Fruit fly (Drosophila melanogaster): ENCODE measurements around the gene dgrn.

The dgrn gene

dm6 chr3R:5780976-5781375, 43.4 kb upstream of the dgrn start, which contains the start of gene CG2082:
Gene CG2082 (minus strand): TSS chr3R:5781076.
- no peak for TF ChIP-seq h (GFP tag; optimal IDR thresholded peaks at IDR 0.05)
- no peak for TF ChIP-seq Abd-B (GFP tag; optimal IDR thresholded peaks at IDR 0.05)
- no peak for TF ChIP-seq Hr83 (GFP tag; optimal IDR thresholded peaks at IDR 0.05; ENCODE audit: poor library complexity, severe bottlenecking)
- no peak for TF ChIP-seq fru (GFP tag; optimal IDR thresholded peaks at IDR 0.05)
- TF ChIP-seq pan (optimal IDR thresholded peaks at IDR 0.05) = no peak
- no peak for TF ChIP-seq ey (GFP tag; optimal IDR thresholded peaks at IDR 0.05)
- no peak for TF ChIP-seq foxo (GFP tag; optimal IDR thresholded peaks at IDR 0.05)
- TF ChIP-seq HLH106 (tag; optimal IDR thresholded peaks at IDR 0.05) = no peak
- TF ChIP-seq Vsx2 (GFP tag; optimal IDR thresholded peaks at IDR 0.05; ENCODE audit: partially characterized antibody) = no peak
- TF ChIP-seq N (GFP tag; optimal IDR thresholded peaks at IDR 0.05) = no peak
- TF ChIP-seq CrebA (GFP tag; optimal IDR thresholded peaks at IDR 0.05; ENCODE audit: borderline replicate concordance) = no peak
- TF ChIP-seq tai (GFP tag; optimal IDR thresholded peaks at IDR 0.05) = no peak
- TF ChIP-seq Hnf4 (GFP tag; optimal IDR thresholded peaks at IDR 0.05) = no peak
- no peak for TF ChIP-seq OdsH (GFP tag; optimal IDR thresholded peaks at IDR 0.05)
- no peak for TF ChIP-seq dl (GFP tag; optimal IDR thresholded peaks at IDR 0.05; ENCODE audit: insufficient read depth in 1 of 2, partially characterized antibody in 2 of 2)
- TF ChIP-seq Myc (optimal IDR thresholded peaks at IDR 0.05) = no peak
- TF ChIP-seq dmrt93B (GFP tag; optimal IDR thresholded peaks at IDR 0.05) = no peak

- TF ChIP-seq sv (GFP tag; optimal IDR thresholded peaks at IDR 0.05) (no peak), usp (GFP tag; optimal IDR thresholded peaks at IDR 0.05) (no peak), OdsH (GFP tag; optimal IDR thresholded peaks at IDR 0.05) (no peak), CG32264 (GFP tag; optimal IDR thresholded peaks at IDR 0.05) (no peak), Abd-B (GFP tag; optimal IDR thresholded peaks at IDR 0.05) (no peak), Sp1 (GFP tag; optimal IDR thresholded peaks at IDR 0.05) (no peak), br (GFP tag; optimal IDR thresholded peaks at IDR 0.05) (no peak), Vsx2 (GFP tag; optimal IDR thresholded peaks at IDR 0.05; ENCODE audit: partially characterized antibody) (no peak), Rel (GFP tag; optimal IDR thresholded peaks at IDR 0.05) (no peak), Rel (tag; optimal IDR thresholded peaks at IDR 0.05) (no peak), Mio (GFP tag; optimal IDR thresholded peaks at IDR 0.05) (no peak), pan (optimal IDR thresholded peaks at IDR 0.05) (no peak), h (GFP tag; optimal IDR thresholded peaks at IDR 0.05) (no peak)
Measured at dm6 chr3R:5781462-5781861, 43.0 kb upstream of the dgrn start, which contains the start of gene kat-60L1. Gene kat-60L1 (plus strand): TSS chr3R:5781762.

- peak; percentile 92 for TF ChIP-seq rgr (GFP tag; optimal IDR thresholded peaks at IDR 0.05)
- no peak for TF ChIP-seq Hr78 (GFP tag; optimal IDR thresholded peaks at IDR 0.05)
- no peak for TF ChIP-seq lola (GFP tag; optimal IDR thresholded peaks at IDR 0.05)
- TF ChIP-seq Vsx2 (GFP tag; optimal IDR thresholded peaks at IDR 0.05; ENCODE audit: partially characterized antibody) = no peak
- TF ChIP-seq Rel (GFP tag; optimal IDR thresholded peaks at IDR 0.05) = no peak
- peak; percentile 28 for TF ChIP-seq Rel (tag; optimal IDR thresholded peaks at IDR 0.05)
- TF ChIP-seq CG9705 (GFP tag; optimal IDR thresholded peaks at IDR 0.05) = peak; percentile 57
- TF ChIP-seq GATAd (GFP tag; optimal IDR thresholded peaks at IDR 0.05) = peak; percentile 91
- TF ChIP-seq Hnf4 (GFP tag; optimal IDR thresholded peaks at IDR 0.05) = peak; percentile 91
- TF ChIP-seq fru (GFP tag; optimal IDR thresholded peaks at IDR 0.05) = peak; percentile 93
- TF ChIP-seq brk (GFP tag; optimal IDR thresholded peaks at IDR 0.05) = no peak
- peak; percentile 86 for TF ChIP-seq psq (GFP tag; optimal IDR thresholded peaks at IDR 0.05)
- no peak for TF ChIP-seq jim (GFP tag; optimal IDR thresholded peaks at IDR 0.05)
- peak; percentile 86 for TF ChIP-seq OdsH (GFP tag; optimal IDR thresholded peaks at IDR 0.05)
- TF ChIP-seq N (GFP tag; optimal IDR thresholded peaks at IDR 0.05) = no peak
- peak; percentile 83 for TF ChIP-seq HLH106 (tag; optimal IDR thresholded peaks at IDR 0.05)
- peak; percentile 84 for TF ChIP-seq Myc (optimal IDR thresholded peaks at IDR 0.05)
- TF ChIP-seq sage (GFP tag; optimal IDR thresholded peaks at IDR 0.05) = peak; percentile 42
- peak; percentile 96 for TF ChIP-seq Hr83 (GFP tag; optimal IDR thresholded peaks at IDR 0.05; ENCODE audit: poor library complexity, severe bottlenecking)
- peak; percentile 93 for TF ChIP-seq sv (GFP tag; optimal IDR thresholded peaks at IDR 0.05)
- peak; percentile 92 for TF ChIP-seq h (GFP tag; optimal IDR thresholded peaks at IDR 0.05)
- TF ChIP-seq CrebA (GFP tag; optimal IDR thresholded peaks at IDR 0.05; ENCODE audit: borderline replicate concordance) = no peak
- TF ChIP-seq Abd-B (GFP tag; optimal IDR thresholded peaks at IDR 0.05) = no peak
- peak; percentile 62 for TF ChIP-seq CG32264 (GFP tag; optimal IDR thresholded peaks at IDR 0.05)
- peak; percentile 96 for TF ChIP-seq Jra (GFP tag; optimal IDR thresholded peaks at IDR 0.05)
- TF ChIP-seq Mio (GFP tag; optimal IDR thresholded peaks at IDR 0.05) = peak; percentile 45
- peak; percentile 89 for TF ChIP-seq ey (GFP tag; optimal IDR thresholded peaks at IDR 0.05)
- TF ChIP-seq Dif (GFP tag; optimal IDR thresholded peaks at IDR 0.05; ENCODE audit: partially characterized antibody) = no peak
- TF ChIP-seq foxo (GFP tag; optimal IDR thresholded peaks at IDR 0.05) = peak; percentile 41 to 92
- no peak for TF ChIP-seq usp (GFP tag; optimal IDR thresholded peaks at IDR 0.05)
- peak; percentile 98 for TF ChIP-seq woc (GFP tag; optimal IDR thresholded peaks at IDR 0.05)
- no peak for TF ChIP-seq tai (GFP tag; optimal IDR thresholded peaks at IDR 0.05)
- peak; percentile 84 for TF ChIP-seq dmrt93B (GFP tag; optimal IDR thresholded peaks at IDR 0.05)
- no peak for TF ChIP-seq Dfd (GFP tag; optimal IDR thresholded peaks at IDR 0.05)
- peak; percentile 90 for TF ChIP-seq br (GFP tag; optimal IDR thresholded peaks at IDR 0.05)
- TF ChIP-seq dsf (GFP tag; optimal IDR thresholded peaks at IDR 0.05; ENCODE audit: borderline replicate concordance) = peak; percentile 85
- no peak for TF ChIP-seq dl (GFP tag; optimal IDR thresholded peaks at IDR 0.05; ENCODE audit: insufficient read depth in 1 of 2, partially characterized antibody in 2 of 2)
- peak; percentile 79 for TF ChIP-seq Sp1 (GFP tag; optimal IDR thresholded peaks at IDR 0.05)
- no peak for TF ChIP-seq pan (optimal IDR thresholded peaks at IDR 0.05)
Measured at dm6 chr3R:5789025-5789953, 35.1 kb upstream of the dgrn start, which contains the start of the genes Hat1 and Rpn5. Gene Hat1 (minus strand): TSS chr3R:5789384. Gene Rpn5 (plus strand): TSS chr3R:5789493.
